Worm (Caenorhabditis elegans): ENCODE measurements around the gene nhr-88.

- TF ChIP-seq unc-39 (tag; optimal IDR thresholded peaks at IDR 0.05) (no peak), nhr-23 (tag; optimal IDR thresholded peaks at IDR 0.05) (no peak), unc-55 (GFP tag; optimal IDR thresholded peaks at IDR 0.05) (no peak), skn-1 (tag; optimal IDR thresholded peaks at IDR 0.05) (no peak), blmp-1 (tag; optimal IDR thresholded peaks at IDR 0.05; ENCODE audit: insufficient read depth) (no peak), ceh-16 (tag; optimal IDR thresholded peaks at IDR 0.05) (no peak), peb-1 (tag; optimal IDR thresholded peaks at IDR 0.05) (no peak), nhr-237 (tag; optimal IDR thresholded peaks at IDR 0.05) (no peak), Y55F3AM.14 (GFP tag; optimal IDR thresholded peaks at IDR 0.05) (no peak), crh-2 (tag; optimal IDR thresholded peaks at IDR 0.05) (no peak), egl-27 (tag; optimal IDR thresholded peaks at IDR 0.05) (no peak), nhr-12 (tag; optimal IDR thresholded peaks at IDR 0.05) (no peak), ztf-4 (tag; optimal IDR thresholded peaks at IDR 0.05) (no peak)
Measured at ce11 chrII:2958308-2958707, 18.1 kb upstream of the nhr-88 start, which contains the start of gene srw-60.

Data from whole organism, L2 larva.